Fruit fly (Drosophila melanogaster): Measurements from ENCODE around the gene BuGZ.

DNA sequence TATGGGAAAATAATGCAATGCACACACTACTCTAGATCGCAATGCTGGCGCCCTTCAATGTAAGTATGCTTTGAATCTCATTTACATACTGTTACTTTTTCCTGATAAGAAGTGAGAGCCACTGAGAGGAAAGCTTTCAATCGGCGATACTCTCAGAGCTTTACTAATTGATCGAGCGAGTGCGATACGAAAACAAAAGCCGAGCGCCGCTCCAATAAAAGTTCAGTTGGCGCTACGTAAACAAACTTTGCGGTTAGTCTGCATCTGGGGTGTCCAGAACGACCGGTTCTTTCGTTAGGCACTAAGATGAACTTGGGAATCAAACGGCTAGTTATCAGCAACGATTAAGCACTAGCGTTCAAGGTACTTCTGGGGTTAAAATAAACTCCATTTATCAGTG, 48.1 kb downstream of the BuGZ start, which contains the start of gene CG17928:
- TF ChIP-seq psq (optimal IDR thresholded peaks at IDR 0.05): no peak
- no peak for TF ChIP-seq EcR (GFP tag; optimal IDR thresholded peaks at IDR 0.05)
- no peak for TF ChIP-seq pan (optimal IDR thresholded peaks at IDR 0.05)
